Worm (Caenorhabditis elegans): ENCODE results near the gene gad-2.

The gad-2 gene

ce11 chrX:7390270-7390669, 3.0 kb upstream of the gad-2 start, which contains the start of gene C10A4.6:
Gene C10A4.6, plus strand, starts transcription at chrX:7390570.
- TF ChIP-seq unc-39 (tag; optimal IDR thresholded peaks at IDR 0.05) (no peak), ztf-11 (tag; optimal IDR thresholded peaks at IDR 0.05) (no peak), skn-1 (tag; optimal IDR thresholded peaks at IDR 0.05) (no peak), R02D3.7 (tag; optimal IDR thresholded peaks at IDR 0.05) (no peak), mdl-1 (tag; optimal IDR thresholded peaks at IDR 0.05) (no peak), sea-2 (GFP tag; optimal IDR thresholded peaks at IDR 0.05) (no peak), aly-2 (tag; optimal IDR thresholded peaks at IDR 0.05) (no peak), elt-3 (tag; optimal IDR thresholded peaks at IDR 0.05) (no peak)

- TF ChIP-seq zag-1 (tag; optimal IDR thresholded peaks at IDR 0.05), result no peak
- no peak for TF ChIP-seq nhr-25 (tag; optimal IDR thresholded peaks at IDR 0.05)
- TF ChIP-seq fos-1 (tag; optimal IDR thresholded peaks at IDR 0.05), result no peak
- TF ChIP-seq nhr-11 (tag; optimal IDR thresholded peaks at IDR 0.05), result no peak
These were observed 4.7 kb downstream of the gad-2 start, which contains the start of gene C10A4.13 for ce11 chrX:7397935-7398334. Gene C10A4.13, minus strand, starts transcription at chrX:7398035.

- TF ChIP-seq ztf-4 (tag; optimal IDR thresholded peaks at IDR 0.05) (no peak), eor-1 (tag; optimal IDR thresholded peaks at IDR 0.05) (no peak), unc-39 (tag; optimal IDR thresholded peaks at IDR 0.05) (no peak), nhr-25 (tag; optimal IDR thresholded peaks at IDR 0.05) (no peak), lsy-12 (tag; optimal IDR thresholded peaks at IDR 0.05) (no peak), pha-4 (tag; optimal IDR thresholded peaks at IDR 0.05) (no peak), aly-2 (tag; optimal IDR thresholded peaks at IDR 0.05) (no peak), pqm-1 (tag; optimal IDR thresholded peaks at IDR 0.05) (no peak), nhr-77 (tag; optimal IDR thresholded peaks at IDR 0.05) (no peak), nhr-12 (tag; optimal IDR thresholded peaks at IDR 0.05) (no peak), skn-1 (tag; optimal IDR thresholded peaks at IDR 0.05) (no peak), ceh-28 (tag; optimal IDR thresholded peaks at IDR 0.05) (no peak), nhr-23 (tag; optimal IDR thresholded peaks at IDR 0.05) (no peak), sea-2 (GFP tag; optimal IDR thresholded peaks at IDR 0.05) (no peak), ceh-9 (tag; optimal IDR thresholded peaks at IDR 0.05) (no peak), ceh-16 (tag; optimal IDR thresholded peaks at IDR 0.05) (no peak), daf-12 (tag; optimal IDR thresholded peaks at IDR 0.05) (no peak), lin-39 (tag; optimal IDR thresholded peaks at IDR 0.05) (no peak), nhr-43 (tag; optimal IDR thresholded peaks at IDR 0.05; ENCODE audit: poor library complexity, severe bottlenecking) (no peak), egl-27 (tag; optimal IDR thresholded peaks at IDR 0.05) (no peak)
These were observed 5.3 kb downstream of the gad-2 start, which contains the start of gene C10A4.10 for ce11 chrX:7398584-7398983. Gene C10A4.10, plus strand, starts transcription at chrX:7398884.

- no peak for TF ChIP-seq egl-27 (tag; optimal IDR thresholded peaks at IDR 0.05)
- TF ChIP-seq elt-3 (tag; optimal IDR thresholded peaks at IDR 0.05), result no peak
- no peak for TF ChIP-seq elt-1 (tag; optimal IDR thresholded peaks at IDR 0.05)
- no peak for TF ChIP-seq lin-15B (tag; optimal IDR thresholded peaks at IDR 0.05)
- no peak for TF ChIP-seq nhr-12 (tag; optimal IDR thresholded peaks at IDR 0.05)
- no peak for TF ChIP-seq fkh-10 (GFP tag; optimal IDR thresholded peaks at IDR 0.05)
- no peak for TF ChIP-seq egl-5 (tag; optimal IDR thresholded peaks at IDR 0.05)
- no peak for TF ChIP-seq zag-1 (tag; optimal IDR thresholded peaks at IDR 0.05)
- no peak for TF ChIP-seq unc-39 (tag; optimal IDR thresholded peaks at IDR 0.05)
- no peak for TF ChIP-seq ztf-4 (tag; optimal IDR thresholded peaks at IDR 0.05)
- TF ChIP-seq fos-1 (tag; optimal IDR thresholded peaks at IDR 0.05), result no peak
- TF ChIP-seq R02D3.7 (tag; optimal IDR thresholded peaks at IDR 0.05), result no peak
- no peak for TF ChIP-seq mdl-1 (tag; optimal IDR thresholded peaks at IDR 0.05)
- no peak for TF ChIP-seq daf-12 (tag; optimal IDR thresholded peaks at IDR 0.05)
- TF ChIP-seq ceh-9 (tag; optimal IDR thresholded peaks at IDR 0.05), result no peak
- TF ChIP-seq nhr-67 (tag; optimal IDR thresholded peaks at IDR 0.05), result no peak
These were observed 7.5 kb downstream of the gad-2 start, which contains the start of gene C10A4.4 for ce11 chrX:7400788-7401187. Gene C10A4.4, plus strand, starts transcription at chrX:7401088.

- no peak for TF ChIP-seq lin-15B (tag; optimal IDR thresholded peaks at IDR 0.05)
- no peak for TF ChIP-seq nhr-12 (tag; optimal IDR thresholded peaks at IDR 0.05)
- TF ChIP-seq unc-39 (tag; optimal IDR thresholded peaks at IDR 0.05), result no peak
- TF ChIP-seq nhr-43 (tag; optimal IDR thresholded peaks at IDR 0.05; ENCODE audit: poor library complexity, severe bottlenecking), result no peak
- TF ChIP-seq pqm-1 (tag; optimal IDR thresholded peaks at IDR 0.05), result no peak
- TF ChIP-seq ceh-16 (tag; optimal IDR thresholded peaks at IDR 0.05), result no peak
- no peak for TF ChIP-seq nfya-1 (tag; optimal IDR thresholded peaks at IDR 0.05; ENCODE audit: insufficient read depth)
- TF ChIP-seq mdl-1 (tag; optimal IDR thresholded peaks at IDR 0.05), result no peak
- no peak for TF ChIP-seq egl-27 (tag; optimal IDR thresholded peaks at IDR 0.05)
- TF ChIP-seq ceh-9 (tag; optimal IDR thresholded peaks at IDR 0.05), result no peak
- TF ChIP-seq nhr-237 (tag; optimal IDR thresholded peaks at IDR 0.05), result no peak
- no peak for TF ChIP-seq daf-12 (tag; optimal IDR thresholded peaks at IDR 0.05)
- TF ChIP-seq nhr-23 (tag; optimal IDR thresholded peaks at IDR 0.05), result no peak
- TF ChIP-seq jun-1 (tag; optimal IDR thresholded peaks at IDR 0.05), result no peak
- no peak for TF ChIP-seq fkh-10 (GFP tag; optimal IDR thresholded peaks at IDR 0.05)
- TF ChIP-seq hmg-11 (tag; optimal IDR thresholded peaks at IDR 0.05), result no peak
- TF ChIP-seq aly-2 (tag; optimal IDR thresholded peaks at IDR 0.05), result no peak
- no peak for TF ChIP-seq elt-3 (tag; optimal IDR thresholded peaks at IDR 0.05)
- no peak for TF ChIP-seq elt-1 (tag; optimal IDR thresholded peaks at IDR 0.05)
These were observed 11.3 kb downstream of the gad-2 start for ce11 chrX:7404551-7404950.

All from whole organism, L3 larva.